Worm (Caenorhabditis elegans): ENCODE data around the gene cex-2.

Gene cex-2

DNA sequence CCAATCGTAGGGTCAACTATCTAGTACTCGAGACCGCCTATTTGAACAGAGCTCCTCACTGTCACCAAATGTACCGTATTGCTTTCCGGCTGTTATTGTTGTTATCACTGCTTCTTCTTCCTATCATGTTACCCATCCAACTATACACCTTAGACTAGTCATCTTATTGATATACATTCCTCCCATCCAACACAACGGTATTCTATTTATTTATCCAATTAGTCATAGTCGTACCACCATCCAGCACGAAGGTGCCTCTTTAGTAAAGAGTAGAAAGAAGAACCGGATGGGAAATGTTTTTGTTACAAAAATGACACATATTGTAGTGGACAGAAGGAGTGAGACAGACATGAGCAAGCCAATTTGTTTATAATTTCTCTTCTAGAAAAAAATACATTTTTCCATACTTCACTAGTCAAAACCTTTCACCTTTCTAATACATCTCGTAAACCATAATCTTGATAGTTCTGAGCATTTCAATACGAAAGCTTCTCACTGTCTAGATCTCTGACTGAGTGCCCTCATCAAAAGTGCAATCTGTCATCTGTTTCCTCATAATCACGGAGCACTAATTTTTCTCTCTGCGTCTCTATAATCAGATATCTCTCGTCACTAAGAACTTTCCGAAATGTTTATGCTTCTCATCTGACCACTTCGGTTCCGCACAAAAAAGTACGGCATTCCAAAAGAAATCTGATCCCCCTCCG, 24.9 kb downstream of the cex-2 start:
- no peak for TF ChIP-seq him-1 (tag; optimal IDR thresholded peaks at IDR 0.05)
- no peak for TF ChIP-seq dao-5 (tag; optimal IDR thresholded peaks at IDR 0.05)
- no peak for TF ChIP-seq W03F9.2 (tag; optimal IDR thresholded peaks at IDR 0.05)

DNA sequence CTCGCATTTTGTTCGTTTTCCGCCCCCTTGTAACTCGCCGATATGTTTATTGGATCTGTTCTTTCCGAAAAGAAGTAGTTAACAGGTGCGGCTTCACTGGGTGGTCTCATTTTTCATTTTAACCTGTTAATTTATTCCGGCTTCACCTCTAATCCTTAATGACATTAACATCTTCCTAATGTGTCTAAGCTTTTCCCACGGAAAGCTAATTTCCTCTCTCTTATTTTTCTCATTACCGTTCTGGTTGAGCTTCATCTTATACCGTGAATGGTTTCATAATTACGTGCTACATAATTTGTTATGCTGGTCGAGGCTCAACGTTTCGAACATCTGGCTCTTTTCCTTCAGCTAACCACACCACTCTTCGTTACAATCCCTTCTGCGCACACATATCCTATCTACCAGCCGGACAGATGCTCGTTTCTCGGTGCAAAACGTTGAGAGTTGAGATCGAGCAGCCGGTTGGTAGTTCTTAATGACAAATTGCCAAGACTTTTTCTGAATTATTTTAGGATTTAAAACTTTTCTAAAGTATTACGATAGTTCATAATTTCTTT, 25.8 kb downstream of the cex-2 start:
- TF ChIP-seq W03F9.2 (tag; optimal IDR thresholded peaks at IDR 0.05) (no peak), dao-5 (tag; optimal IDR thresholded peaks at IDR 0.05) (no peak), him-1 (tag; optimal IDR thresholded peaks at IDR 0.05) (no peak)

DNA sequence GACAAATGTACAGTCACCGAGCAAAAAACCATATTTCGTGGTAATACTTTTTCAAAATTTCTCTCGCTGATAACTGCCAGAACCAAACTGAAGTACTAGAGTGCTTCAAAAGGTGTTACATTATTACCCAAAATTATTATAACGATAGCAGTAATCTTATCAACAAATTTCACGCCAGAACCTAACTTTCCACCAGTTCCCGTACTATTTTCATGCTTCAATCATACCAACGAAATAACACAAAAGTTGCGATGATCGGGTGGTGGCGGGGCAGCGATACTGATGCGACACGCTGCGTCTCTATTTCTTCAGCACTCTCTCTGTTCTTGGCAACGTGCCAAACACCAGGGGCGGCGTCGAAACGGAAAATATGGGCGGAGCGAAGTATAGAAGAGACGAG, 26.3 kb downstream of the cex-2 start:
- no peak for TF ChIP-seq dao-5 (tag; optimal IDR thresholded peaks at IDR 0.05)
- TF ChIP-seq W03F9.2 (tag; optimal IDR thresholded peaks at IDR 0.05) = no peak
- no peak for TF ChIP-seq him-1 (tag; optimal IDR thresholded peaks at IDR 0.05)

DNA sequence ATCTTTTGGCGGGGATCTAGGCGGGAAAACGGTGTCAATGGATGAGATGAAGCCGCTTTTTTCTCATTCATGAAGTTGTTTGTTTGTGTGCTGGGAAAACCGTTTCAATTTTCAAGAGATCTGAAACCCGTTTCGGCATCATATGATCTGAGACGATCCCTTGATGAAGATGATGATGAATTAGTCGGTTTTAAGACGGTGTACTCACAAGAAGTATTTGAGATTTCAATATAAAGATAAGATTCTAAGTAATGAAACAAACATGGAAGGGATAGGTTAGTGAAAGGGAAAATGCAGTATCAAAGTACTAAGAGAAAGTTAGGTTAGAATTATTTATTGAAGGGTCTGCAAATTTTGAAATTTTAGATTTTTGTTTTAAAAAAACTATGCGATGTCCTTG, 27.1 kb downstream of the cex-2 start:
- TF ChIP-seq dao-5 (tag; optimal IDR thresholded peaks at IDR 0.05) = no peak
- TF ChIP-seq W03F9.2 (tag; optimal IDR thresholded peaks at IDR 0.05) = no peak
- no peak for TF ChIP-seq him-1 (tag; optimal IDR thresholded peaks at IDR 0.05)

DNA sequence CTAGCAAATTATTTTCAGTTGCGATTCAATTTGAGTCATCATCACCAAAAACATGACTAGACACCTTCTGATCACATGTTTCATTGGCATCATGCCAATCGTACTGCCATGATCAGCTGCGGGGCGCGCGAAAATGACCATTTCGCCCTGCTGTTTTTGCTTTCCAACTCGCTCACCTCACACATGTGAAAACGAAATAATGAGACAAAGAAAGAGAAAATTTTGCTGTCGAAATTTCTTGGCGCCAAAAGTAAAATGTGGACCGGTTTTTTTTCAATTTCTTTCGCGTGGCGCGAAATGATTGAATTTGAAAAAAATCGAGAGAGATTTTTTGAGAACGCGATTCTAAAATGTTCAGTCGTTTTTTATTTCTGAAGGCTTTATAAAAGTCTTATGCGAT, 28.3 kb downstream of the cex-2 start:
- TF ChIP-seq dao-5 (tag; optimal IDR thresholded peaks at IDR 0.05) (no peak), W03F9.2 (tag; optimal IDR thresholded peaks at IDR 0.05) (no peak), him-1 (tag; optimal IDR thresholded peaks at IDR 0.05) (no peak)

DNA sequence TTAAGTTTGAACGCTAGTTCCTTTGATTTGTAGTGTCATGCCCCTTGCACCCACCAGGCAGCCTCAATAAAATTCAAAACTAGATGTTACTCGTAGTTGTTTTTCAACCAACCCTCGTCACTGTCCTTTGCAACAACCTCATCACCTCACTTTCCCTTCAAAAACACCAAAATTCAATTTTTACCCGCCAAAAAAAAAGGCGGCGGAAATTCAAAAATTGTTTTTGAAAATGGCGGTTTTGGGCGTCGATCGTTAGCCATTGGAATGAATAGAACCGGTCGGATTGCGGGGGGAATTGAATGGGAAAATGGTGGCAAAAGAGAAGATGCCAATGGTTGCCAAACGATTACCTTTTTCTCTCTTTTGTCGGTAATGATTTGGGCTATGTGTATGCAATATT, 29.2 kb downstream of the cex-2 start:
- TF ChIP-seq W03F9.2 (tag; optimal IDR thresholded peaks at IDR 0.05) = no peak
- TF ChIP-seq him-1 (tag; optimal IDR thresholded peaks at IDR 0.05) = no peak
- TF ChIP-seq dao-5 (tag; optimal IDR thresholded peaks at IDR 0.05) = no peak

DNA sequence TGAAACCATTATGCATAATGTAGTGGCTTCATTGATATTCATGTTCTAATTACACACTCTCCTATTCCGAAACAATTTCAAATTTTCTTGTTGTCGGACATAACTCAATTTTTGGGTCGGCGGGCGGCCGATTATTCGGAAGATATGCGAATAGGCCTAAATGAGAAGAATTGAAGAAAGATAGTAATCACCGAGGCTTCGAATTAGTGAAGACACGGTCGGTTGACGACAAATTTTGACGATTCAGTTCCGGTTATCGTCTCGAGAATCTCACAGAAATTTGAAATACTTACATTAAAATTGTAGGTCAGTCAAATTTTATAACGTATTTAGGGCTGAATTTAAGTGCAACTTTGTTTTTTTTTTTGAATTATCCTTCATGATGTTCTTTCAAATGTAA, 32.0 kb downstream of the cex-2 start:
- TF ChIP-seq W03F9.2 (tag; optimal IDR thresholded peaks at IDR 0.05) (no peak), him-1 (tag; optimal IDR thresholded peaks at IDR 0.05) (no peak), dao-5 (tag; optimal IDR thresholded peaks at IDR 0.05) (no peak)

DNA sequence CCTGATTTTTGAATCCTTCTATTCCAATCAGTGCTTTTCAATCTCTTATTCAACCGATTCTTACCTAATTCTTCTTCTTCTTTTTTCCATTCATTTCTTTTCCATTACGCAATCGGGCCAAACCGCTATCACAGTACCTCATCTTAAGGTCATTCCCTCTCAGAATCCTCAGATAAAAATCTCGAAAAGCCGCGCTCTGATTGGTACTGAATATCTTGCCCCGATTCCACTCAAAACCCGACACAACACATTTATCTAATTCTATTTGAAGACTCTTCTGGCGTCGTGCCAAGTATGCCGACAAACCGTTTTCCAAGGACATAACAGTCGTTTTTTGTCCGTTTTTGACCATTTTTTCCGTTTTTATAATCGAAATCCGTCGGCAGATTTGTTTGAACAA, 33.3 kb downstream of the cex-2 start:
- TF ChIP-seq dao-5 (tag; optimal IDR thresholded peaks at IDR 0.05) = no peak
- TF ChIP-seq him-1 (tag; optimal IDR thresholded peaks at IDR 0.05) = no peak
- TF ChIP-seq W03F9.2 (tag; optimal IDR thresholded peaks at IDR 0.05) = no peak

DNA sequence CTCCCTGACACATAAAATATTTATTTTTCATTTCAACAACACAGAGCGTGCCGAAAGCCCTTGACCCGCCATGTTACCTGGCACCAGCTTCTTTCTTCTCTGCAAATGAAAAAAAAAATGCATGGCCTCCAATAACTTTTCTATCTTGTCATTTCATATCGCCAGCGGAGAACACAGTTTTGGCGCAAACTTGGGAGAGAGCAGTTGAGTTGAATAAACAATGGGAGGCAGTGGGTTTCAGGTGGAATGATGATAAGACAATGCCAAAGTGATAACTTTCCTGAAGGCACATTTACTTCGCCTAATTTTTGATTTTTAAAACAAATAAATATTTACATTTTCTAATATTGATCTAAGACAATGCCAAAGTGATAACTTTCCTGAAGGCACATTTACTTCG, 34.0 kb downstream of the cex-2 start:
- TF ChIP-seq him-1 (tag; optimal IDR thresholded peaks at IDR 0.05) = no peak
- no peak for TF ChIP-seq dao-5 (tag; optimal IDR thresholded peaks at IDR 0.05)
- TF ChIP-seq W03F9.2 (tag; optimal IDR thresholded peaks at IDR 0.05) = no peak

DNA sequence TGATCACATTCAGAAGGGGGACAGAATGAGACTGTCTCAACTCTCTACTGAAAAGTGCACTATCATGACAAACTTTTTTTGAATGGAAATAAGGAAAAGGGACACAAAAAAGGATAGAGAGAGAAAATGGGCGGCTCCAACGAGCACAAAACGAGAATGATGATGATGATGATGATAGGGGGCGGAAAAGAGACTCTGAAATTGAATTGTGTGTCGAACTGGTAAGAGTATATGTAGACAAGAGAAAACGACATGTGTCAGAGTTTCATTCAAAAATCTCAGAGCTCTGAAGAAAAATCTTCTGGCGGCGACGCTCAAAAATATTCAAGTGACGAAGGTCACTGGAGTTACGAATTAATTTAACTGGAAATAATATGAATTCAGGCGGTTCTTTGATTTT, 39.9 kb downstream of the cex-2 start:
- TF ChIP-seq W03F9.2 (tag; optimal IDR thresholded peaks at IDR 0.05) (no peak), dao-5 (tag; optimal IDR thresholded peaks at IDR 0.05) (no peak), him-1 (tag; optimal IDR thresholded peaks at IDR 0.05) (no peak)

DNA sequence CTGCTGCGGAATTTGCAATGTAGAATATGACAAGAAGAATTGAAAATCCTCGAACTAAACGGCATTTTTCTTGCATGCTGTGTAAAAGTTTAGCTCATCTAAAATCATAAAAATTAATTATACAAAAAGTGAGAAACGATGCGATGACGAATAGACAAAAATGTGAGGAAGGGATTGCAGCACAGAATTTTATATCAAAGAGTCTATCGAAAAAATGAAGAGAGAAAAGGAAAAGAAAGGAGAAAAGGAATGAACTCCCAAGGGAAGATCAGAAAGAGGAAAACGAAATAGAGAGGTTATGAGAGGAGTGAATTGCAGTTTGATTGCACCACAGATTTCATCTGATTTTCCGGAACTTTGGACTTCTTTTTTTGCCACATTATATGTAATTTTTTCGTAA, 41.0 kb downstream of the cex-2 start, which contains the start of gene glr-4:
glr-4 (minus strand) TSS at position 101 of the 400 bp plus-strand sequence.
- TF ChIP-seq him-1 (tag; optimal IDR thresholded peaks at IDR 0.05) (no peak), W03F9.2 (tag; optimal IDR thresholded peaks at IDR 0.05) (no peak), dao-5 (tag; optimal IDR thresholded peaks at IDR 0.05) (no peak)

DNA sequence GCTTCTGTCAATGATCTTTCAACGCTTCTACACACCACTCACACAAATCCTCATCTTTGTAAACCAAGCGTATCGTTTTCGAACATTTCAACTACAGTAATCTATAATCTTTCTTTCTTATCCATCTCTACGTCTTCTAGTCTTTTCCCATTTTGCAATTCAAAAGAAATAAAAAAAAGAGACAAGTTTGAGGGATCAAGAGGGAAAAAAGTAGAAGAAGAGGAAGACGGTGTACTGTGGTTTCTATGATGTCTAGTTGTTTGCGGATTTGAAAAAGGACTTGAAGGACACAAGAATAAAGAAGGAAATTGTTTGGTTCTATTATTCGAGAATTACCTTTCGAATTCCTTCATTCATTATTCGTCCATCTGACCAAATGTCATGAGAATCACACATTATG, 42.7 kb downstream of the cex-2 start:
- TF ChIP-seq him-1 (tag; optimal IDR thresholded peaks at IDR 0.05) (no peak), W03F9.2 (tag; optimal IDR thresholded peaks at IDR 0.05) (no peak), dao-5 (tag; optimal IDR thresholded peaks at IDR 0.05) (no peak)

DNA sequence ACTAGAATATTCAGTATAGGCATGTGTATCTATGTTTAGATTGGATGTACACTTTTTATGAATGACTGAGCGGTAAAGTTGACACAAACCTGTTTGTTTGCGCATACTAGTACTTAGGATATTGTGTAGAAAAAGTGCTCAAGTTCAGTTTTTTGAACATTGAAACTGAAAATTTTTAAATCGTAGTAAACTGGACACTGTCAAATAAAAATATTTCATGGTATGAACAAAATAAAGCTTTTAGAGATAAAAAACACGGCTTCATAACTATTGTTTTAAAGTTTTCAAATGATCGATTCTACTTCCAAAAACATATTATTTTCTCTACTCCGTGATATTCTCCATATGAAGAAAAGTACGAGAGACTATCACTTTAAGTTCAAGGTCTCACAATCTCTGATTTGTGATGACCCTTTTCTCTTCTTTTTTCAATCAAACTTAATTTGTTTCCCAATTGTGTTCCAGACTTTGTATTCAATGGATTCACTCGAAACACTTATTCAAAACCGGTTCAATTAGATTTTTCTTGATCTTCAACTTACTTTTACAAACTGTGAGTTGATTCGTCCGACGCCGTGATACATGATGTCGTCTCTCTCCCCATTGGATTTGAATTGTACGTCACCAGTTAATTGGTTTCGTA, 43.7 kb downstream of the cex-2 start:
- TF ChIP-seq W03F9.2 (tag; optimal IDR thresholded peaks at IDR 0.05) (no peak), dao-5 (tag; optimal IDR thresholded peaks at IDR 0.05) (no peak), him-1 (tag; optimal IDR thresholded peaks at IDR 0.05) (no peak)

DNA sequence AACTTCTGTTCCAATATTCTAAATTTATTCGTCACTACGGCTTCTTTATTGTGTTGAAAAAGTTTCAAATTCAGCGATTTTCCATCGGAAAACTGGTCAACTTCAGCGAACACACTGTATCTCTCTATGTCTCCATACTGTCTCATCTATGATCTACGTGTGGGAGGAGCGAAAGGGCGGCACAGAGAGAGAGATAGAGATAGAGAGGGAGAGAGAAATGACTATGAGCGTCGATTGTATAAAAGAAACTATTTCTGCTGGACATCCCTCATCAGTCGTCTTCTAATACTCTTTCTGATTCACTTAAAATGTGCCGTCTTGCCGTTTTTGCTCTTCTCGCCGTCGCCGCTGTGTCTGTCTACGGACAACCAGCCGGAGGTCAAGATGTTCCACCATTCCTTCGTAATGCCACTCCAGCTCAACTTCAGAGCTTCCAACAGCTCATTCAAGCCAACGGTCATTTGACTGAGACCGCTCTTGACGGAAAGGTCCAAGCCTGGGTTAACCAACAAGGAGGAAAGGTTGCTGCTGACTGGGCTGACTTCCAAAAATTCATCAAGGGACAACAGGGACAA, 44.8 kb downstream of the cex-2 start, which contains the start of gene srlf-1:
srlf-1 (plus strand) TSS at position 268 of the 575 bp plus-strand sequence.
- TF ChIP-seq him-1 (tag; optimal IDR thresholded peaks at IDR 0.05) = no peak
- no peak for TF ChIP-seq W03F9.2 (tag; optimal IDR thresholded peaks at IDR 0.05)
- TF ChIP-seq dao-5 (tag; optimal IDR thresholded peaks at IDR 0.05) = no peak

All from whole organism, L4/young adult.